Fruit fly (Drosophila melanogaster) whole organism, embryonic: ENCODE measurements around the gene Ids.

Experiments used
- CG1024 ChIP-seq: fragments of 200-800 bp; sonication (Bioruptor generic); IDR thresholded peaks from 2 replicates; pipeline ENCODE4 v1.3.6; 2022; ENCODE audit warnings: missing biosample characterization, missing genetic modification characterization
- CG10565 ChIP-seq: fragments of 200-800 bp; sonication (Bioruptor generic); optimal IDR thresholded peaks from 3 replicates; lab custom pipeline; 2016; ENCODE audit warnings: missing biosample characterization, mild to moderate bottlenecking, missing genetic modification characterization
- CG11093 ChIP-seq: fragments of 200-800 bp; sonication (Bioruptor generic); IDR thresholded peaks from 3 replicates; pipeline ENCODE4 v1.3.6; 2022; ENCODE audit warnings: missing biosample characterization, missing genetic modification characterization
- CG11560 ChIP-seq: fragments of 200-800 bp; sonication (Bioruptor generic); IDR thresholded peaks from 3 replicates; pipeline ENCODE4 v1.3.6; 2022; ENCODE audit warnings: missing biosample characterization, missing genetic modification characterization
- CG1233 ChIP-seq: fragments of 200-800 bp; sonication (Bioruptor generic); optimal IDR thresholded peaks from 4 replicates; lab custom pipeline; 2018; ENCODE audit warnings: missing biosample characterization, mild to moderate bottlenecking, missing genetic modification characterization
- CG13123 ChIP-seq: fragments of 200-800 bp; sonication (Bioruptor generic); optimal IDR thresholded peaks from 2 replicates; lab custom pipeline; 2016; ENCODE audit warnings: missing biosample characterization, missing genetic modification characterization
- CG14014 ChIP-seq: fragments of 200-800 bp; sonication (Bioruptor generic); IDR thresholded peaks from 2 replicates; pipeline ENCODE4 v1.3.6; 2022; ENCODE audit warnings: missing biosample characterization, missing genetic modification characterization
- CG14710 ChIP-seq: fragments of 200-800 bp; sonication (Bioruptor generic); optimal IDR thresholded peaks from 3 replicates; lab custom pipeline; 2019; ENCODE audit warnings: missing biosample characterization, mild to moderate bottlenecking, missing genetic modification characterization, moderate library complexity
- CG17568 ChIP-seq: fragments of 200-800 bp; sonication (Bioruptor generic); optimal IDR thresholded peaks from 2 replicates; lab custom pipeline; 2018; ENCODE audit warnings: missing biosample characterization, mild to moderate bottlenecking, missing genetic modification characterization, moderate library complexity
- CG2120 ChIP-seq: fragments of 200-800 bp; sonication (Bioruptor generic); optimal IDR thresholded peaks from 3 replicates; lab custom pipeline; 2016; ENCODE audit warnings: missing biosample characterization, missing genetic modification characterization
- CG30403 ChIP-seq: fragments of 200-800 bp; sonication (Bioruptor generic); optimal IDR thresholded peaks from 3 replicates; lab custom pipeline; 2016; ENCODE audit warnings: missing biosample characterization, missing genetic modification characterization
- CG31388 ChIP-seq: fragments of 200-800 bp; sonication (Bioruptor generic); optimal IDR thresholded peaks from 2 replicates; lab custom pipeline; 2016; ENCODE audit warnings: missing biosample characterization, missing genetic modification characterization
- CG33557 ChIP-seq: fragments of 200-800 bp; sonication (Bioruptor generic); optimal IDR thresholded peaks from 2 replicates; lab custom pipeline; 2019; ENCODE audit warnings: missing biosample characterization, mild to moderate bottlenecking, missing genetic modification characterization, moderate library complexity
- CG42726 ChIP-seq: fragments of 200-800 bp; sonication (Bioruptor generic); IDR thresholded peaks from 2 replicates; pipeline ENCODE4 v1.3.6; 2022; ENCODE audit warnings: missing biosample characterization, missing genetic modification characterization; ENCODE audit not compliant: partially characterized antibody
- CG4360 ChIP-seq: fragments of 200-800 bp; sonication (Bioruptor generic); IDR thresholded peaks from 2 replicates; pipeline ENCODE4 v1.3.6; 2022; ENCODE audit warnings: missing biosample characterization, missing genetic modification characterization
- CG5245 ChIP-seq: fragments of 200-800 bp; sonication (Bioruptor generic); optimal IDR thresholded peaks from 3 replicates; lab custom pipeline; 2016; ENCODE audit warnings: missing biosample characterization, missing genetic modification characterization
- CG5953 ChIP-seq: fragments of 200-800 bp; sonication (Bioruptor generic); IDR thresholded peaks from 2 replicates; pipeline ENCODE4 v1.3.6; 2022; ENCODE audit warnings: missing biosample characterization, missing genetic modification characterization
- CG9727 ChIP-seq: fragments of 200-800 bp; sonication (Bioruptor generic); optimal IDR thresholded peaks from 3 replicates; lab custom pipeline; 2017; ENCODE audit warnings: missing biosample characterization, mild to moderate bottlenecking, missing genetic modification characterization
- CG9817 ChIP-seq: fragments of 200-800 bp; sonication (Bioruptor generic); optimal IDR thresholded peaks from 2 replicates; lab custom pipeline; 2018; ENCODE audit warnings: missing biosample characterization, mild to moderate bottlenecking, missing genetic modification characterization, moderate library complexity
- Doc3 ChIP-seq: fragments of 200-800 bp; sonication (Bioruptor generic); IDR thresholded peaks from 3 replicates; pipeline ENCODE4 v1.3.6; 2022; ENCODE audit warnings: missing biosample characterization, missing genetic modification characterization; ENCODE audit not compliant: partially characterized antibody
- Dref ChIP-seq: fragments of 200-800 bp; sonication (Bioruptor generic); IDR thresholded peaks from 2 replicates; pipeline ENCODE4 v1.3.6; 2022; ENCODE audit warnings: missing biosample characterization, missing genetic modification characterization
- HHEX ChIP-seq: fragments of 200-800 bp; sonication (Bioruptor generic); optimal IDR thresholded peaks from 3 replicates; lab custom pipeline; 2017; ENCODE audit warnings: missing biosample characterization, mild to moderate bottlenecking, missing genetic modification characterization, missing genetic modification reagents
- Hmr ChIP-seq: fragments of 200-800 bp; sonication (Bioruptor generic); optimal IDR thresholded peaks from 3 replicates; lab custom pipeline; 2017; ENCODE audit warnings: mild to moderate bottlenecking, missing biosample characterization, missing genetic modification reagents, missing genetic modification characterization
- Hmx ChIP-seq: fragments of 200-800 bp; sonication (Bioruptor generic); optimal IDR thresholded peaks from 2 replicates; lab custom pipeline; 2016; ENCODE audit warnings: missing biosample characterization, missing genetic modification characterization
- Hr51 ChIP-seq, 2 experiments: fragments of 200-800 bp; sonication (Bioruptor generic); optimal IDR thresholded peaks; 2 replicates in 1 of 2; 3 replicates in 1 of 2; lab custom pipeline; 2016 to 2018; ENCODE audit warnings: missing biosample characterization in 2 of 2, missing genetic modification characterization in 2 of 2, mild to moderate bottlenecking in 1 of 2, moderate library complexity in 1 of 2
- Kr ChIP-seq: fragments of 200-800 bp; sonication (Bioruptor generic); optimal IDR thresholded peaks from 2 replicates; lab custom pipeline; 2017; ENCODE audit warnings: missing biosample characterization, mild to moderate bottlenecking, missing genetic modification characterization
- Mad ChIP-seq: fragments of 200-800 bp; sonication (Bioruptor generic); optimal IDR thresholded peaks from 2 replicates; lab custom pipeline; 2016; ENCODE audit warnings: missing biosample characterization, missing genetic modification characterization
- Meics ChIP-seq: fragments of 200-800 bp; sonication (Bioruptor generic); optimal IDR thresholded peaks from 2 replicates; lab custom pipeline; 2017; ENCODE audit warnings: missing biosample characterization, mild to moderate bottlenecking, missing genetic modification characterization
- Nf-YB ChIP-seq: fragments of 200-800 bp; sonication (Bioruptor generic); optimal IDR thresholded peaks from 3 replicates; lab custom pipeline; 2019; ENCODE audit warnings: missing biosample characterization, mild to moderate bottlenecking, missing genetic modification characterization, moderate library complexity
- NfI ChIP-seq: fragments of 200-800 bp; sonication (Bioruptor generic); optimal IDR thresholded peaks from 3 replicates; lab custom pipeline; 2018; ENCODE audit warnings: missing biosample characterization, mild to moderate bottlenecking, missing genetic modification characterization, moderate library complexity
- Pdp1 ChIP-seq, 2 experiments: fragments of 200-800 bp; sonication (Bioruptor generic); optimal IDR thresholded peaks; 3 replicates each; lab custom pipeline; 2016; ENCODE audit warnings: missing biosample characterization in 2 of 2, missing genetic modification characterization in 2 of 2, mild to moderate bottlenecking in 1 of 2, moderate library complexity in 1 of 2
- Poxn ChIP-seq: fragments of 200-800 bp; sonication (Bioruptor generic); IDR thresholded peaks from 2 replicates; pipeline ENCODE4 v1.3.6; 2022; ENCODE audit warnings: missing biosample characterization, missing genetic modification characterization
- Side ChIP-seq: fragments of 200-800 bp; sonication (Bioruptor generic); optimal IDR thresholded peaks from 2 replicates; lab custom pipeline; 2016; ENCODE audit warnings: missing biosample characterization, missing genetic modification characterization
- Trl ChIP-seq, 3 experiments: fragments of >200 bp in 2 of 3; fragments of 200-800 bp in 1 of 3; sonication (Bioruptor generic) in 1 of 3; optimal IDR thresholded peaks; 2 replicates in 1 of 3; 3 replicates in 2 of 3; lab custom pipeline; 2016 to 2017; ENCODE audit warnings: missing biosample characterization in 1 of 3, missing genetic modification characterization in 1 of 3
- bab2 ChIP-seq: fragments of 200-800 bp; sonication (Bioruptor generic); optimal IDR thresholded peaks from 2 replicates; lab custom pipeline; 2016; ENCODE audit warnings: missing biosample characterization, missing genetic modification characterization
- btn ChIP-seq: fragments of 200-800 bp; sonication (Bioruptor generic); optimal IDR thresholded peaks from 2 replicates; lab custom pipeline; 2016; ENCODE audit warnings: missing biosample characterization, missing genetic modification characterization
- caup ChIP-seq: fragments of 200-800 bp; sonication (Bioruptor generic); optimal IDR thresholded peaks from 3 replicates; lab custom pipeline; 2017; ENCODE audit warnings: missing biosample characterization, mild to moderate bottlenecking, missing genetic modification characterization, moderate library complexity; ENCODE audit not compliant: severe bottlenecking
- ci ChIP-seq: fragments of 200-800 bp; sonication (Bioruptor generic); IDR thresholded peaks from 3 replicates; pipeline ENCODE4 v1.3.6; 2022; ENCODE audit warnings: missing biosample characterization, missing genetic modification characterization
- dimm ChIP-seq: fragments of 200-800 bp; sonication (Bioruptor generic); IDR thresholded peaks from 2 replicates; pipeline ENCODE4 v1.3.6; 2022; ENCODE audit warnings: missing biosample characterization, missing genetic modification characterization
- dm ChIP-seq: fragments of 200-800 bp; sonication (Bioruptor generic); optimal IDR thresholded peaks from 3 replicates; lab custom pipeline; 2016; ENCODE audit warnings: missing biosample characterization, missing genetic modification characterization
- ftz-f1 ChIP-seq: fragments of 200-800 bp; sonication (Bioruptor generic); optimal IDR thresholded peaks from 2 replicates; lab custom pipeline; 2016; ENCODE audit warnings: missing biosample characterization, missing genetic modification characterization
- fu2 ChIP-seq: fragments of 200-800 bp; sonication (Bioruptor generic); optimal IDR thresholded peaks from 2 replicates; lab custom pipeline; 2016; ENCODE audit warnings: missing biosample characterization, missing genetic modification characterization
- hbn ChIP-seq: fragments of 200-800 bp; sonication (Bioruptor generic); IDR thresholded peaks from 2 replicates; pipeline ENCODE4 v1.3.6; 2022; ENCODE audit warnings: missing biosample characterization, missing genetic modification characterization; ENCODE audit not compliant: partially characterized antibody
- p53 ChIP-seq: fragments of 200-800 bp; sonication (Bioruptor generic); optimal IDR thresholded peaks from 2 replicates; lab custom pipeline; 2016; ENCODE audit warnings: missing biosample characterization, missing genetic modification characterization
- pho ChIP-seq: fragments of 200-800 bp; sonication (Bioruptor generic); optimal IDR thresholded peaks from 2 replicates; lab custom pipeline; 2016; ENCODE audit warnings: missing biosample characterization, missing genetic modification characterization
- pnt ChIP-seq: fragments of 200-800 bp; sonication (Bioruptor generic); optimal IDR thresholded peaks from 3 replicates; lab custom pipeline; 2016; ENCODE audit warnings: missing biosample characterization, missing genetic modification characterization
- sna ChIP-seq: fragments of 200-800 bp; sonication (Bioruptor generic); IDR thresholded peaks from 2 replicates; pipeline ENCODE4 v1.3.6; 2022; ENCODE audit warnings: missing biosample characterization, missing genetic modification characterization; ENCODE audit not compliant: partially characterized antibody
- zen ChIP-seq: fragments of 200-800 bp; sonication (Bioruptor generic); optimal IDR thresholded peaks from 3 replicates; lab custom pipeline; 2018; ENCODE audit warnings: missing biosample characterization, mild to moderate bottlenecking, missing genetic modification characterization, moderate library complexity
- zen2 ChIP-seq: fragments of 200-800 bp; sonication (Bioruptor generic); IDR thresholded peaks from 3 replicates; pipeline ENCODE4 v1.3.6; 2022; ENCODE audit warnings: missing biosample characterization, missing genetic modification characterization; ENCODE audit not compliant: partially characterized antibody

Gene Ids

dm6 chr3L:3410978-3411629 lies 33.0 kb downstream of the Ids start (continued):
- TF ChIP-seq CG4360 (GFP tag; lab: Robert Waterston, UW) (peak; percentile 48), CG13123 (GFP tag; lab: Kevin White, UChicago) (no peak), CG9727 (GFP tag; lab: Kevin White, UChicago) (no peak), zen2 (GFP tag; lab: Robert Waterston, UW) (no peak), p53 (GFP tag; lab: Kevin White, UChicago) (no peak), Side (GFP tag; lab: Kevin White, UChicago) (no peak), Kr (no peak), CG11560 (no peak), ci (0 out of 3 replicates have a peak, but pooled peaks have one; percentile 26), CG33557 (no peak), Mad (GFP tag; lab: Kevin White, UChicago) (no peak), fu2 (GFP tag; lab: Kevin White, UChicago) (no peak), Hmx (GFP tag; lab: Kevin White, UChicago) (no peak), CG14710 (no peak), pho (GFP tag; lab: Kevin White, UChicago) (no peak), dimm (no peak), CG30403 (GFP tag; lab: Kevin White, UChicago) (no peak), Dref (no peak), CG1024 (GFP tag; lab: Robert Waterston, UW) (no peak), Nf-YB (no peak), CG5953 (GFP tag; lab: Robert Waterston, UW) (no peak), NfI (GFP tag; lab: Kevin White, UChicago) (no peak), CG14014 (GFP tag; lab: Robert Waterston, UW) (no peak), zen (tag; lab: Kevin White, UChicago) (peak; percentile 9), CG17568 (GFP tag; lab: Kevin White, UChicago) (no peak), CG10565 (GFP tag; lab: Kevin White, UChicago) (no peak), CG42726 (GFP tag; lab: Robert Waterston, UW) (no peak)

DNA sequence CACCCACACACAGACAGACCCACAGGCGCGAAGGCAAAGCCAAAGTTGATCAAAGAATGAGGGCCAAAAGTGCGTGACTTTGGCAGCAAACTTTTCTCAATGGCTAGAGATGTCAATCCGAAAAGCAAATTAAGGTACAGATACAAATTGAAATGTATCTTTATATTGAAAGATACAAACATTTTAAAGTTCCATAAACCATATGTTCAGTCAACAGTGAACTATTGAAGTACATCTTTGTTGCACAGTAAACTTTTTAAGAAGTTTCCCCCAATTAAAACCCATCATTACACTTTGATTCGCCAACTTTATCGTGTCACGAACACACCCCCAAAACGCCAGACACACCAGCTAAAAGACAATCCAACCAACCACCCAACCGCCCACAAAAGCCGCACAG lies 33.6 kb downstream of the Ids start:
- TF ChIP-seq CG9817 (tag; lab: Kevin White, UChicago) = peak; percentile 37
- TF ChIP-seq CG5245 (GFP tag; lab: Kevin White, UChicago) = no peak
- no peak for TF ChIP-seq dm (GFP tag; lab: Kevin White, UChicago)
- no peak for TF ChIP-seq Trl (optimal IDR thresholded peaks at IDR 0.05; lab: Kevin White, UChicago)
- peak; percentile 4 for TF ChIP-seq Trl (GFP tag; optimal IDR thresholded peaks at IDR 0.05; lab: Kevin White, UChicago)
- peak; percentile 29 for TF ChIP-seq CG9727 (GFP tag; lab: Kevin White, UChicago)
- TF ChIP-seq caup (GFP tag; lab: Kevin White, UChicago) = peak; percentile 42
- TF ChIP-seq btn = no peak
- TF ChIP-seq CG2120 (GFP tag; lab: Kevin White, UChicago) = peak; percentile 70
- TF ChIP-seq Hr51 (GFP tag; optimal IDR thresholded peaks at IDR 0.05; lab: Kevin White, UChicago) = peak in 1 of 2 experiments; percentile 66
- TF ChIP-seq hbn (GFP tag; lab: Robert Waterston, UW) = peak; percentile 59; the same call in 1 of the 2 replicates
- TF ChIP-seq Meics (GFP tag; lab: Kevin White, UChicago) = peak; percentile 51
- no peak for TF ChIP-seq ftz-f1
- TF ChIP-seq CG1233 (GFP tag; lab: Kevin White, UChicago) = no peak
- TF ChIP-seq CG11093 (GFP tag; lab: Robert Waterston, UW) = no peak
- peak; percentile 31; the same call in 1 of the 2 replicates for TF ChIP-seq sna (GFP tag; lab: Robert Waterston, UW)
- peak; percentile 64 for TF ChIP-seq Hmr (GFP tag; lab: Kevin White, UChicago)
- TF ChIP-seq CG31388 (GFP tag; lab: Kevin White, UChicago) = no peak
- peak; percentile 61; the same call in 2 of the 3 replicates for TF ChIP-seq Doc3
- no peak for TF ChIP-seq Poxn (GFP tag; lab: Robert Waterston, UW)
- TF ChIP-seq CG30403 (GFP tag; lab: Kevin White, UChicago) = peak; percentile 55
- TF ChIP-seq HHEX (GFP tag; lab: Kevin White, UChicago) = peak; percentile 17
- TF ChIP-seq bab2 (GFP tag; lab: Kevin White, UChicago) = peak; percentile 12
- TF ChIP-seq pnt = no peak
- no peak for TF ChIP-seq Pdp1 (GFP tag; optimal IDR thresholded peaks at IDR 0.05; lab: Kevin White, UChicago)
